Worm (Caenorhabditis elegans) whole organism, L4/young adult: ENCODE data around the gene fbxb-83.
"Not testable (repeated sequence)": the region's sequence is repeated elsewhere in the genome, so short reads cannot be mapped to it uniquely, and the experiment has no call there.

ENCODE experiments used
- W03F9.2 ChIP-seq: fragments of 150-350 bp; optimal IDR thresholded peaks from 2 replicates; lab custom pipeline; 2014; ENCODE audit warnings: missing biosample characterization, missing genetic modification characterization
- dao-5 ChIP-seq: sonication (generic microtip); optimal IDR thresholded peaks from 2 replicates; lab custom pipeline; 2016; ENCODE audit warnings: missing genotype, missing genetic modification characterization, moderate library complexity, missing compliant biosample characterization
- him-1 ChIP-seq: sonication (generic microtip); optimal IDR thresholded peaks from 2 replicates; lab custom pipeline; 2016; ENCODE audit warnings: missing genotype, missing genetic modification reagents, missing genetic modification characterization, missing compliant biosample characterization

Gene fbxb-83

DNA sequence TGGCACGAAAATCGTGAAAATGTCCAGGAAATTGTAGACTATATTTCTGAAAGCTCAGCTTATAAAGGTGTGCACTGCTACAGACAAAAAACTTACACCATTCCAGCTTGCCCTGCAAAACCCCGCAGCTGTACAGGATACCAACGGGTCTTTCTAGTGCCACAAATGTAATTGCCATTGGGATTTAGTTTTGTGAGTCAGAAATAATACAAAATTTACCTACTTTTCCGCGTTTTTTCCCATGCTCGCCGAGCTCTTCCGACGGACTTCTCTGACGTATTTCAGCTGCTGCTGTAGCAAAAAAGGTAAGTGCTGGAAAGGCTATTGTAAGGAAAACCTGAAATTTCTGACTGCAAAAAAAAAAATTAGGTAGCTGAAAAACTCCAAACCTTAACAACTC lies 48.0 kb downstream of the fbxb-83 start, which contains the start of gene C29F9.8:
Gene C29F9.8, minus strand, starts transcription at position 101 of the 400 bp plus-strand sequence.
- TF ChIP-seq dao-5 (tag; lab: Kevin White, UChicago); him-1 (tag; lab: Kevin White, UChicago); W03F9.2: not testable (repeated sequence)

DNA sequence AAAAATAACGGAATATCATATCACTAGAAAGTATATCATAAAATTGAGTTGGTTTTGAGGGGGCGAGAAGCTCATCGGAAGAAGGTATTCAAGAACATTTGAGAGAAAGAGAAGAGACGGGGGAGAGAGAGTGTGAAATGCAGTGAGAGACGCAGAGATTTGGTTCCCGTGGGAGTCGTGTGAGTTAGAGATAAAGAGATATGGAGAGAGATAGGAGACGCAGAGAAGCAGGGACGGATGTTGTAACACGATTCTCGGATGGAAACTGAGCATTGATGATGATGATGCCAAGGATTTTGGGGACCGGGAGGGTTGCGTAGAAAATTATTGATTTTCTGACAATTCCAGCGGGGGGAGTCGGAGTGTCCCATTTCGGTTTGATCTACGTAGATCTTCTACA lies 48.8 kb downstream of the fbxb-83 start:
- TF ChIP-seq dao-5 (tag; lab: Kevin White, UChicago), result no peak

DNA sequence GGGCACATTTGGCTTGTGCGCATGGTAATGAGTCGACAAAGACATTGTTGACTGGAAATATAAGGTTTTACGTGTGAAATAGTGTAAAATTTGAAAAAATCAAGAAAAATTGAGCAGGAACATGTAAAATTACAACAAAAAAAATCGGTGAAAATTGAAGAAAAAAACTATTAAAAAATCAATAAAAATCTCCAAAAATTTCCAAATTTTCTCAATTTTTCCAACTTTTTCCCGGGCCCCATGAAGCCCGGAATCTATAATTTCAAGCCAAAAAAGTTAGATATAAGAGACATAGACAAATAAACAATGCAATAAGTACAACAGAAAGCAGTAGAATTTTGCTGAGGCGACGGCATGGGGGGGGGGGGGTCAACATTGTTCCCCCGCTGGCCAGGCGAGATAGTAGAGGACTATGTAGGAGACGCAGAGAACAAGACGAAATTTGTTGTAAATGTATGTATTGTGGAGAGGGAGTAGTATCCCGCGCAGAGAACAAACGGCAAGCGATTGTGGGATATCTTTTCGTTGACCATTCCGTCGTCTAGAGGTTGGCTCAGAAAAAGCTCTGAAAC lies 50.2 kb downstream of the fbxb-83 start, which contains the start of gene pat-4:
Gene pat-4, minus strand, starts transcription at position 51 of the 572 bp plus-strand sequence.
- TF ChIP-seq dao-5 (tag; lab: Kevin White, UChicago) (no peak), W03F9.2 (no peak), him-1 (tag; lab: Kevin White, UChicago) (no peak)
